Worm (Caenorhabditis elegans) whole organism, L2 larva: Measurements from ENCODE around the gene sfxn-1.4.
A peak's percentile ranks its signal among the peaks of the same experiment; 100 is the strongest.

ENCODE experiments used
- ceh-82 ChIP-seq: fragments of 150-350 bp; optimal IDR thresholded peaks from 2 replicates; lab custom pipeline; 2014; ENCODE audit warnings: missing biosample characterization, missing genetic modification characterization
- nhr-12 ChIP-seq: fragments of 150-350 bp; optimal IDR thresholded peaks from 2 replicates; lab custom pipeline; 2014; ENCODE audit warnings: missing biosample characterization, missing genetic modification characterization
- nhr-23 ChIP-seq: fragments of 150-350 bp; optimal IDR thresholded peaks from 2 replicates; lab custom pipeline; 2014; ENCODE audit warnings: missing biosample characterization, missing genetic modification reagents, missing genetic modification characterization
- nhr-25 ChIP-seq: fragments of 150-350 bp; sonication (generic microtip); optimal IDR thresholded peaks from 3 replicates; lab custom pipeline; 2014; ENCODE audit warnings: missing biosample characterization, missing genetic modification characterization
- nhr-6 ChIP-seq: fragments of 150-350 bp; optimal IDR thresholded peaks from 2 replicates; lab custom pipeline; 2014; ENCODE audit warnings: missing biosample characterization, missing genetic modification characterization
- unc-62 ChIP-seq: fragments of 150-350 bp; optimal IDR thresholded peaks from 2 replicates; lab custom pipeline; 2014; ENCODE audit warnings: missing biosample characterization, missing genetic modification reagents, missing genetic modification characterization
- zag-1 ChIP-seq: fragments of 150-350 bp; optimal IDR thresholded peaks from 2 replicates; lab custom pipeline; 2014; ENCODE audit warnings: missing biosample characterization, missing genetic modification characterization

DNA sequence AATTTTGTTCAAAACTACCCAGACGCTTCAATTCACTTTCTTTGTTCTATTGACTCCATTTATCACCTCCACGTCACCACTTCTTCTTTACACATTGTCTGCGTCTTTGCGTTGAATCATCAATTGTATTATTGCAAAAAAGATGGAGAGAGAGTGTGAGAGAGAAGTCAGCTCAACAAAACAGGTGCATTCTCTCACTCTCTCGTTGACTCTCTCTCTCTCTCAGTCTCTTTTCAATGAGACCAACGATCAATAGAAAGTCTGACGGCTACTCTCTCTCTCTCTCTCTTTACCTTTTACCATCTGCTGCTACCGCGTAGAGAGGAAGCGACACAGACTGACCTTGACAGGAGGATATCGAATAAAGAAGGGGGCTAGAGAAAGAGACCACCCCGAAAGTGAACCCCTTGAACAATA lies 45.3 kb downstream of the sfxn-1.4 start:
- TF ChIP-seq nhr-25 (peak; percentile 96), nhr-23 (no peak), unc-62 (GFP tag; lab: Kevin White, UChicago) (no peak), nhr-12 (no peak), ceh-82 (no peak), nhr-6 (tag; lab: Kevin White, UChicago) (peak; percentile 94), zag-1 (no peak)
